Fruit fly (Drosophila melanogaster) whole organism, embryonic: ENCODE measurements around the gene CG13653.

ENCODE experiments used
- Abd-B ChIP-seq: fragments of 200-800 bp; sonication (Bioruptor generic); optimal IDR thresholded peaks from 2 replicates; lab custom pipeline; 2018; ENCODE audit warnings: missing biosample characterization, mild to moderate bottlenecking, missing genetic modification characterization, moderate library complexity
- Aef1 ChIP-seq: fragments of 200-800 bp; sonication (Bioruptor generic); IDR thresholded peaks from 3 replicates; pipeline ENCODE4 v1.3.6; 2022; ENCODE audit warnings: missing biosample characterization, missing genetic modification characterization
- Atf-2 ChIP-seq: fragments of 200-800 bp; sonication (Bioruptor generic); optimal IDR thresholded peaks from 2 replicates; lab custom pipeline; 2016; ENCODE audit warnings: missing biosample characterization, missing genetic modification characterization
- CG10147 ChIP-seq: fragments of 200-800 bp; sonication (Bioruptor generic); optimal IDR thresholded peaks from 2 replicates; lab custom pipeline; 2019; ENCODE audit warnings: missing biosample characterization, mild to moderate bottlenecking, missing genetic modification characterization, moderate library complexity
- CG10654 ChIP-seq: fragments of 200-800 bp; sonication (Bioruptor generic); optimal IDR thresholded peaks from 2 replicates; lab custom pipeline; 2016; ENCODE audit warnings: missing biosample characterization, missing genetic modification characterization
- CG11695 ChIP-seq: fragments of 200-800 bp; sonication (Bioruptor generic); IDR thresholded peaks from 3 replicates; pipeline ENCODE4 v1.3.6; 2022; ENCODE audit warnings: missing biosample characterization, missing genetic modification characterization
- CG13424 ChIP-seq: fragments of 200-800 bp; sonication (Bioruptor generic); optimal IDR thresholded peaks from 2 replicates; lab custom pipeline; 2019; ENCODE audit warnings: missing biosample characterization, mild to moderate bottlenecking, missing genetic modification characterization, moderate library complexity
- CG15479 ChIP-seq: fragments of 200-800 bp; sonication (Bioruptor generic); optimal IDR thresholded peaks from 3 replicates; lab custom pipeline; 2019; ENCODE audit warnings: missing biosample characterization, mild to moderate bottlenecking, missing genetic modification characterization, moderate library complexity
- CG15601 ChIP-seq: fragments of 200-800 bp; sonication (Bioruptor generic); optimal IDR thresholded peaks from 3 replicates; lab custom pipeline; 2019; ENCODE audit warnings: missing biosample characterization, mild to moderate bottlenecking, missing genetic modification characterization, moderate library complexity
- CG1832 ChIP-seq: fragments of 200-800 bp; sonication (Bioruptor generic); optimal IDR thresholded peaks from 2 replicates; lab custom pipeline; 2017; ENCODE audit warnings: missing biosample characterization, mild to moderate bottlenecking, missing genetic modification characterization, inconsistent platforms
- CG4404 ChIP-seq: fragments of 200-800 bp; sonication (Bioruptor generic); IDR thresholded peaks from 2 replicates; pipeline ENCODE4 v1.3.6; 2022; ENCODE audit warnings: missing biosample characterization, missing genetic modification characterization
- CG5245 ChIP-seq: fragments of 200-800 bp; sonication (Bioruptor generic); optimal IDR thresholded peaks from 3 replicates; lab custom pipeline; 2016; ENCODE audit warnings: missing biosample characterization, missing genetic modification characterization
- CG6272 ChIP-seq: fragments of 200-800 bp; sonication (Bioruptor generic); IDR thresholded peaks from 2 replicates; pipeline ENCODE4 v1.3.6; 2022; ENCODE audit warnings: missing biosample characterization, missing genetic modification characterization
- CG8089 ChIP-seq: fragments of 200-800 bp; sonication (Bioruptor generic); optimal IDR thresholded peaks from 3 replicates; lab custom pipeline; 2016; ENCODE audit warnings: missing biosample characterization, missing genetic modification characterization
- CG8290 ChIP-seq, 3 experiments: fragments of 200-800 bp; sonication (Bioruptor generic); optimal IDR thresholded peaks; 2 replicates each; lab custom pipeline; 2016 to 2019; ENCODE audit warnings: missing biosample characterization in 3 of 3, missing genetic modification characterization in 3 of 3, mild to moderate bottlenecking in 2 of 3, moderate library complexity in 1 of 3
- CHES-1-like ChIP-seq: fragments of 200-800 bp; sonication (Bioruptor generic); optimal IDR thresholded peaks from 2 replicates; lab custom pipeline; 2016; ENCODE audit warnings: missing biosample characterization, missing genetic modification characterization
- D ChIP-seq, 2 experiments: fragments of 200-800 bp in 1 of 2; fragments of >200 bp in 1 of 2; sonication (Bioruptor generic) in 1 of 2; optimal IDR thresholded peaks; 2 replicates in 1 of 2; 3 replicates in 1 of 2; lab custom pipeline; 2017; ENCODE audit warnings: mild to moderate bottlenecking in 1 of 2, missing biosample characterization in 1 of 2, missing genetic modification characterization in 1 of 2, missing genetic modification reagents in 1 of 2
- ERR ChIP-seq: fragments of 200-800 bp; sonication (Bioruptor generic); optimal IDR thresholded peaks from 2 replicates; lab custom pipeline; 2016; ENCODE audit warnings: missing biosample characterization, missing genetic modification characterization
- H2.0 ChIP-seq: fragments of 200-800 bp; sonication (Bioruptor generic); IDR thresholded peaks from 2 replicates; pipeline ENCODE4 v1.3.6; 2022; ENCODE audit warnings: missing biosample characterization, missing genetic modification characterization
- HHEX ChIP-seq: fragments of 200-800 bp; sonication (Bioruptor generic); optimal IDR thresholded peaks from 3 replicates; lab custom pipeline; 2017; ENCODE audit warnings: missing biosample characterization, mild to moderate bottlenecking, missing genetic modification characterization, missing genetic modification reagents
- HLH54F ChIP-seq: fragments of 200-800 bp; sonication (Bioruptor generic); optimal IDR thresholded peaks from 3 replicates; lab custom pipeline; 2016; ENCODE audit warnings: missing biosample characterization, missing genetic modification characterization
- MBD-R2 ChIP-seq: fragments of 200-800 bp; sonication (Bioruptor generic); IDR thresholded peaks from 2 replicates; pipeline ENCODE4 v1.3.6; 2022; ENCODE audit warnings: missing biosample characterization, missing genetic modification characterization
- NC2β ChIP-seq: fragments of 200-800 bp; sonication (Bioruptor generic); optimal IDR thresholded peaks from 2 replicates; lab custom pipeline; 2016; ENCODE audit warnings: missing biosample characterization, missing genetic modification characterization
- NK7.1 ChIP-seq: fragments of 200-800 bp; sonication (Bioruptor generic); optimal IDR thresholded peaks from 3 replicates; lab custom pipeline; 2016; ENCODE audit warnings: missing biosample characterization, missing genetic modification characterization
- TFAM ChIP-seq: fragments of 200-800 bp; sonication (Bioruptor generic); optimal IDR thresholded peaks from 2 replicates; lab custom pipeline; 2017; ENCODE audit warnings: missing biosample characterization, missing genetic modification characterization, inconsistent platforms
- Trl ChIP-seq, 3 experiments: fragments of >200 bp in 2 of 3; fragments of 200-800 bp in 1 of 3; sonication (Bioruptor generic) in 1 of 3; optimal IDR thresholded peaks; 2 replicates in 1 of 3; 3 replicates in 2 of 3; lab custom pipeline; 2016 to 2017; ENCODE audit warnings: missing biosample characterization in 1 of 3, missing genetic modification characterization in 1 of 3
- abd-A ChIP-seq: fragments of 200-800 bp; sonication (Bioruptor generic); optimal IDR thresholded peaks from 3 replicates; lab custom pipeline; 2019; ENCODE audit warnings: missing biosample characterization, mild to moderate bottlenecking, missing genetic modification characterization, moderate library complexity
- bcd ChIP-seq: fragments of 200-800 bp; sonication (Bioruptor generic); optimal IDR thresholded peaks from 2 replicates; lab custom pipeline; 2017; ENCODE audit warnings: missing biosample characterization, mild to moderate bottlenecking, missing genetic modification characterization
- bsh ChIP-seq, 2 experiments: fragments of 200-800 bp; sonication (Bioruptor generic); optimal IDR thresholded peaks; 2 replicates each; lab custom pipeline; 2017 to 2018; ENCODE audit warnings: mild to moderate bottlenecking in 2 of 2, missing biosample characterization in 2 of 2, missing genetic modification characterization in 2 of 2, moderate library complexity in 1 of 2
- btn ChIP-seq: fragments of 200-800 bp; sonication (Bioruptor generic); optimal IDR thresholded peaks from 2 replicates; lab custom pipeline; 2016; ENCODE audit warnings: missing biosample characterization, missing genetic modification characterization
- cad ChIP-seq: fragments of >200 bp; optimal IDR thresholded peaks from 2 replicates; lab custom pipeline; 2017; ENCODE audit warnings: missing biosample characterization, missing genetic modification characterization
- cato ChIP-seq: fragments of 200-800 bp; sonication (Bioruptor generic); optimal IDR thresholded peaks from 2 replicates; lab custom pipeline; 2016; ENCODE audit warnings: missing biosample characterization, missing genetic modification characterization, borderline replicate concordance
- cg ChIP-seq: fragments of 200-800 bp; sonication (Bioruptor generic); optimal IDR thresholded peaks from 3 replicates; lab custom pipeline; 2019; ENCODE audit warnings: missing biosample characterization, mild to moderate bottlenecking, missing genetic modification characterization, moderate library complexity
- chm ChIP-seq: fragments of 200-800 bp; sonication (Bioruptor generic); IDR thresholded peaks from 2 replicates; pipeline ENCODE4 v1.3.6; 2022; ENCODE audit warnings: missing biosample characterization, missing genetic modification characterization
- eyg ChIP-seq: fragments of 200-800 bp; sonication (Bioruptor generic); optimal IDR thresholded peaks from 3 replicates; lab custom pipeline; 2016; ENCODE audit warnings: missing biosample characterization, missing genetic modification characterization
- grau ChIP-seq: fragments of 200-800 bp; optimal IDR thresholded peaks from 3 replicates; lab custom pipeline; 2019; ENCODE audit warnings: missing biosample characterization, mild to moderate bottlenecking, missing genetic modification characterization, moderate library complexity
- jumu ChIP-seq: fragments of 200-800 bp; sonication (Bioruptor generic); optimal IDR thresholded peaks from 3 replicates; lab custom pipeline; 2016; ENCODE audit warnings: missing biosample characterization, missing genetic modification characterization
- kah ChIP-seq: fragments of 200-800 bp; sonication (Bioruptor generic); optimal IDR thresholded peaks from 2 replicates; lab custom pipeline; 2018; ENCODE audit warnings: missing biosample characterization, mild to moderate bottlenecking, missing genetic modification characterization
- onecut ChIP-seq: fragments of 200-800 bp; sonication (Bioruptor generic); IDR thresholded peaks from 2 replicates; pipeline ENCODE4 v1.3.6; 2022; ENCODE audit warnings: missing biosample characterization, missing genetic modification characterization
- org-1 ChIP-seq: fragments of 200-800 bp; sonication (Bioruptor generic); optimal IDR thresholded peaks from 2 replicates; lab custom pipeline; 2017; ENCODE audit warnings: missing biosample characterization, missing genetic modification characterization
- p53 ChIP-seq: fragments of 200-800 bp; sonication (Bioruptor generic); optimal IDR thresholded peaks from 2 replicates; lab custom pipeline; 2016; ENCODE audit warnings: missing biosample characterization, missing genetic modification characterization
- pnt ChIP-seq: fragments of 200-800 bp; sonication (Bioruptor generic); optimal IDR thresholded peaks from 3 replicates; lab custom pipeline; 2016; ENCODE audit warnings: missing biosample characterization, missing genetic modification characterization
- scrt ChIP-seq: fragments of 200-800 bp; sonication (Bioruptor generic); optimal IDR thresholded peaks from 2 replicates; lab custom pipeline; 2018; ENCODE audit warnings: missing biosample characterization, mild to moderate bottlenecking, missing genetic modification characterization, moderate library complexity
- sens ChIP-seq: fragments of 200-800 bp; sonication (Bioruptor generic); peaks from one replicate; lab custom pipeline; 2016; ENCODE audit warnings: missing biosample characterization, missing genetic modification characterization
- sim ChIP-seq: fragments of 200-800 bp; sonication (Bioruptor generic); IDR thresholded peaks from 2 replicates; pipeline ENCODE4 v1.3.6; 2022; ENCODE audit warnings: missing biosample characterization, missing genetic modification characterization
- stwl ChIP-seq: fragments of 200-800 bp; sonication (Bioruptor generic); optimal IDR thresholded peaks from 3 replicates; lab custom pipeline; 2018; ENCODE audit warnings: missing biosample characterization, mild to moderate bottlenecking, missing genetic modification characterization, moderate library complexity
- unpg ChIP-seq: fragments of 200-800 bp; sonication (Bioruptor generic); optimal IDR thresholded peaks from 3 replicates; lab custom pipeline; 2018; ENCODE audit warnings: missing biosample characterization, mild to moderate bottlenecking, missing genetic modification characterization, moderate library complexity
- zen2 ChIP-seq: fragments of 200-800 bp; sonication (Bioruptor generic); IDR thresholded peaks from 3 replicates; pipeline ENCODE4 v1.3.6; 2022; ENCODE audit warnings: missing biosample characterization, missing genetic modification characterization; ENCODE audit not compliant: partially characterized antibody

Gene CG13653

DNA sequence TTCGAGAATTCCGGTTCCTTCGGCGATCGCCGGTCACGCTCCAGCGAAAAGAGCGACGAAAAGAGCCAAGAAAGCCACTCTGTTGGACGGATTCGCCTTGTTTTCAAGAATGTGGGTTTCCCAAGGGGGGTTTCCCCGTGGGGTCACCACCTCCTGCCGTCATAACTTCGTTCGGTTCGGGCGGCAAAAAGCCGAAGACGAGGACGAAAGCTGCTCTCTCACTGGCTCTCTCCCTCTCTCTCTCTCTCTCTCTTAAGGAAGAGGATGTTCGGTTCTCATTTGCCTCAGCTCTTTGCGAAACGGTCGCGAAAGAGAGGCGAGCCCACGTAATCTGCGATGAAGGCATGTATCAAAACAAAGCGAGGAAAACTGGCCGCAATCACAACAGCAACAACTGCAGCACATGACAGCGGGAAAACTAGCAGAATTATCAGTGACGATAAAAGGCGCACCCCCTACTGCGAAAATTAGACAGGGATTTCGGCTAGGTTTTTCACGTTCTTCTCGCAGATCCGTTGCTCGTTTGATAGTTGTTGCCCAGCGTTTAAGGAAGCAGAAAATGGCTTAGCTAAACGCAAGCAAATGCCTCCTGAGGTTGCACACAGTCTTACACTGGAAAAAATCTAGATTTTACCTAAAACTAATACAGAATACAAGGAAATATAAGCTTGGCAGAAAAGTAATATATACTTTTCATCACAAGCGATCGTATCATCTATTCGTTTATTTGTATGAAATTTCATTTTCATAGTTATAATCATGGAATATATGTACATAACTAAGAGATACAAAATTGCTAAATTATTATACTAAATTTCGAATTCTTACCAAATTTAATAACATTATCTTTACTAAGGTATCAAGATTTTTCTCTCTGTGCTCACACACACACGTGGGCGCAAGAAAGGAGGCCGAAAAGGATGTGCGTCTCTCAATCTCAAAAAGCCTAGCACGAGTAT is 11.6 kb upstream of the CG13653 start, which contains the start of gene dan (continued):
- TF ChIP-seq ERR (GFP tag; lab: Kevin White, UChicago): no peak
- TF ChIP-seq bcd: peak; percentile 40
- TF ChIP-seq NC2β (GFP tag; lab: Kevin White, UChicago): no peak
- no peak for TF ChIP-seq CG8290 (GFP tag; optimal IDR thresholded peaks at IDR 0.05; lab: Kevin White, UChicago)
- TF ChIP-seq CG8290 (tag; optimal IDR thresholded peaks at IDR 0.05; lab: Kevin White, UChicago): no peak
- TF ChIP-seq cad (GFP tag; lab: Kevin White, UChicago): no peak
- no peak for TF ChIP-seq pnt (GFP tag; lab: Kevin White, UChicago)
- TF ChIP-seq eyg: no peak
- no peak for TF ChIP-seq CHES-1-like (GFP tag; lab: Kevin White, UChicago)
- TF ChIP-seq scrt (GFP tag; lab: Kevin White, UChicago): no peak
- TF ChIP-seq CG6272 (GFP tag; lab: Robert Waterston, UW): no peak
- TF ChIP-seq D (optimal IDR thresholded peaks at IDR 0.05; lab: Kevin White, UChicago): no peak
- TF ChIP-seq D (GFP tag; optimal IDR thresholded peaks at IDR 0.05; lab: Kevin White, UChicago): peak; percentile 9
- no peak for TF ChIP-seq cato (GFP tag; lab: Kevin White, UChicago)
- TF ChIP-seq CG10147 (GFP tag; lab: Kevin White, UChicago): peak; percentile 55
- TF ChIP-seq CG5245 (GFP tag; lab: Kevin White, UChicago): no peak
- TF ChIP-seq unpg (GFP tag; lab: Kevin White, UChicago): peak; percentile 44
- no peak for TF ChIP-seq sim (GFP tag; lab: Robert Waterston, UW)
- TF ChIP-seq p53 (GFP tag; lab: Kevin White, UChicago): no peak
- no peak for TF ChIP-seq MBD-R2 (GFP tag; lab: Robert Waterston, UW)
- peak in 1 of 2 experiments; percentile 38 for TF ChIP-seq bsh (GFP tag; optimal IDR thresholded peaks at IDR 0.05; lab: Kevin White, UChicago)
- peak; percentile 27 for TF ChIP-seq org-1 (GFP tag; lab: Kevin White, UChicago)
- no peak for TF ChIP-seq zen2
- peak; percentile 76 to 77 for TF ChIP-seq Trl (optimal IDR thresholded peaks at IDR 0.05; lab: Kevin White, UChicago)
- TF ChIP-seq Trl (GFP tag; optimal IDR thresholded peaks at IDR 0.05; lab: Kevin White, UChicago): no peak
- no peak for TF ChIP-seq stwl (tag; lab: Kevin White, UChicago)
- peak; percentile 61 for TF ChIP-seq CG13424 (tag; lab: Kevin White, UChicago)
- TF ChIP-seq CG8089 (GFP tag; lab: Kevin White, UChicago): no peak
- TF ChIP-seq Abd-B: peak; percentile 8
- TF ChIP-seq abd-A: no peak
- no peak for TF ChIP-seq TFAM
- peak; percentile 11 for TF ChIP-seq CG1832 (GFP tag; lab: Kevin White, UChicago)
- TF ChIP-seq HLH54F: no peak
- TF ChIP-seq grau: peak; percentile 68
- no peak for TF ChIP-seq Atf-2 (GFP tag; lab: Kevin White, UChicago)
- TF ChIP-seq CG15601 (tag; lab: Kevin White, UChicago): no peak
- TF ChIP-seq cg (GFP tag; lab: Kevin White, UChicago): no peak
- TF ChIP-seq Aef1 (GFP tag; lab: Robert Waterston, UW): no peak
- TF ChIP-seq CG11695 (GFP tag; lab: Robert Waterston, UW): 0 out of 3 replicates have a peak, but pooled peaks have one; percentile 45
- TF ChIP-seq jumu (GFP tag; lab: Kevin White, UChicago): no peak
- TF ChIP-seq HHEX (GFP tag; lab: Kevin White, UChicago): no peak
- no peak for TF ChIP-seq CG10654 (GFP tag; lab: Kevin White, UChicago)
- TF ChIP-seq onecut (GFP tag; lab: Robert Waterston, UW): no peak
- TF ChIP-seq H2.0 (GFP tag; lab: Robert Waterston, UW): no peak
- peak; percentile 83 for TF ChIP-seq sens (GFP tag; lab: Kevin White, UChicago)
- TF ChIP-seq kah (GFP tag; lab: Kevin White, UChicago): no peak
- no peak for TF ChIP-seq NK7.1 (GFP tag; lab: Kevin White, UChicago)
- no peak for TF ChIP-seq btn
- TF ChIP-seq chm (GFP tag; lab: Robert Waterston, UW): no peak
- peak; percentile 69 for TF ChIP-seq CG4404
- TF ChIP-seq CG15479 (GFP tag; lab: Kevin White, UChicago): peak; percentile 94
